Worm (Caenorhabditis elegans): ENCODE data around the gene F18G5.1.

DNA sequence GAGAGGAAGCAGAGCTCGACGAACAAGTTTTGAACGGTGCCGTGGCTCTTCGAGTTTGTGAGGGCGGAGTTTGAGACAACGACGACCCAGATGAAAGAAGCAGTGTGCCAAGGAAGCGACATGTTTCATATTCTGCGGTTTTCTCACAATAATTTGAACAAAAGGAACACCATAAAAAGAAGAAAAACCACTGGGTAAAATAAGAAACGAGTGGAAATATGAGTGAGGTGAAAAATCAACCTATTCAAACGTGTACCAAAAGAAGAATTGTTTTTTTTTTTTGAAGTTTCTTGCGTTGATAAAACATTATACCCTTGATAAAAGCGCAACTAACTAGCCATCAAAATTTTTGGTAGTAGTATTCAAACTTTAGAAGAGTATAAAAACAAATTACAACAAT, 17.5 kb upstream of the F18G5.1 start, which contains the start of gene lgc-4:
- TF ChIP-seq fkh-10 (GFP tag; optimal IDR thresholded peaks at IDR 0.05) (no peak), lin-11 (tag; optimal IDR thresholded peaks at IDR 0.05) (no peak), elt-2 (tag; optimal IDR thresholded peaks at IDR 0.05) (no peak), sox-4 (tag; optimal IDR thresholded peaks at IDR 0.05) (no peak), pha-4 (tag; optimal IDR thresholded peaks at IDR 0.05) (no peak), pag-3 (tag; optimal IDR thresholded peaks at IDR 0.05; ENCODE audit: borderline replicate concordance) (no peak), ceh-48 (tag; optimal IDR thresholded peaks at IDR 0.05) (no peak), nhr-11 (tag; optimal IDR thresholded peaks at IDR 0.05) (no peak), odd-2 (tag; optimal IDR thresholded peaks at IDR 0.05) (no peak), tbx-2 (tag; optimal IDR thresholded peaks at IDR 0.05) (no peak)
